Fruit fly (Drosophila melanogaster): ENCODE data around the gene Edem2.

dm6 chr2L:13145035-13145683, 46.8 kb upstream of the Edem2 start:
- TF ChIP-seq usp (GFP tag; optimal IDR thresholded peaks at IDR 0.05) (no peak), CG8478 (optimal IDR thresholded peaks at IDR 0.05) (no peak), psq (optimal IDR thresholded peaks at IDR 0.05) (no peak), pan (optimal IDR thresholded peaks at IDR 0.05) (no peak), Dll (optimal IDR thresholded peaks at IDR 0.05) (no peak), EcR (GFP tag; optimal IDR thresholded peaks at IDR 0.05) (no peak)
